Worm (Caenorhabditis elegans): Measurements from ENCODE around the gene srh-247.

ce11 chrV:2938497-2938896 is 4.5 kb upstream of the srh-247 start, which contains the start of gene srw-141:
- TF ChIP-seq jun-1 (tag; optimal IDR thresholded peaks at IDR 0.05), result no peak
- no peak for TF ChIP-seq fos-1 (tag; optimal IDR thresholded peaks at IDR 0.05)
- no peak for TF ChIP-seq elt-2 (tag; optimal IDR thresholded peaks at IDR 0.05)
- TF ChIP-seq unc-62 (GFP tag; optimal IDR thresholded peaks at IDR 0.05), result no peak
- TF ChIP-seq R02D3.7 (tag; optimal IDR thresholded peaks at IDR 0.05), result no peak
- TF ChIP-seq pha-4 (tag; optimal IDR thresholded peaks at IDR 0.05), result no peak
- no peak for TF ChIP-seq nhr-12 (tag; optimal IDR thresholded peaks at IDR 0.05)
- no peak for TF ChIP-seq egl-5 (tag; optimal IDR thresholded peaks at IDR 0.05)
- no peak for TF ChIP-seq ztf-4 (tag; optimal IDR thresholded peaks at IDR 0.05)
- TF ChIP-seq egl-27 (tag; optimal IDR thresholded peaks at IDR 0.05), result no peak
- no peak for TF ChIP-seq sea-2 (GFP tag; optimal IDR thresholded peaks at IDR 0.05)
- no peak for TF ChIP-seq eor-1 (tag; optimal IDR thresholded peaks at IDR 0.05)
